Worm (Caenorhabditis elegans): ENCODE data around the gene sra-3.

The sra-3 gene

ce11 chrII:9490589-9490988, 50.0 kb downstream of the sra-3 start:
- TF ChIP-seq nhr-47 (tag; optimal IDR thresholded peaks at IDR 0.05) (no peak), lsy-2 (tag; optimal IDR thresholded peaks at IDR 0.05) (peak in 1 of 2 experiments; percentile 24), unc-30 (tag; optimal IDR thresholded peaks at IDR 0.05) (no peak), ceh-8 (GFP tag; optimal IDR thresholded peaks at IDR 0.05) (no peak), nhr-85 (tag) (peak; percentile 84), lin-14 (GFP tag; optimal IDR thresholded peaks at IDR 0.05) (peak; percentile 39), nhr-12 (tag; optimal IDR thresholded peaks at IDR 0.05) (no peak), nhr-20 (tag; optimal IDR thresholded peaks at IDR 0.05) (peak; percentile 61), nhr-71 (tag; optimal IDR thresholded peaks at IDR 0.05) (peak; percentile 54), nhr-19 (GFP tag; conservative IDR thresholded peaks at IDR 0.05) (peak; percentile 21; the same call in 1 of the 2 replicates)

- TF ChIP-seq ets-5 (GFP tag; IDR thresholded peaks at IDR 0.05) (no peak), sptf-1 (tag; optimal IDR thresholded peaks at IDR 0.05) (no peak), lin-39 (tag; optimal IDR thresholded peaks at IDR 0.05) (no peak), zip-4 (GFP tag; optimal IDR thresholded peaks at IDR 0.05) (no peak)
Measured at ce11 chrII:9489922-9490321, 50.7 kb downstream of the sra-3 start.

All from whole organism, L1 larva.